Fruit fly (Drosophila melanogaster): ENCODE measurements around the gene Ge-1.

Gene Ge-1

DNA sequence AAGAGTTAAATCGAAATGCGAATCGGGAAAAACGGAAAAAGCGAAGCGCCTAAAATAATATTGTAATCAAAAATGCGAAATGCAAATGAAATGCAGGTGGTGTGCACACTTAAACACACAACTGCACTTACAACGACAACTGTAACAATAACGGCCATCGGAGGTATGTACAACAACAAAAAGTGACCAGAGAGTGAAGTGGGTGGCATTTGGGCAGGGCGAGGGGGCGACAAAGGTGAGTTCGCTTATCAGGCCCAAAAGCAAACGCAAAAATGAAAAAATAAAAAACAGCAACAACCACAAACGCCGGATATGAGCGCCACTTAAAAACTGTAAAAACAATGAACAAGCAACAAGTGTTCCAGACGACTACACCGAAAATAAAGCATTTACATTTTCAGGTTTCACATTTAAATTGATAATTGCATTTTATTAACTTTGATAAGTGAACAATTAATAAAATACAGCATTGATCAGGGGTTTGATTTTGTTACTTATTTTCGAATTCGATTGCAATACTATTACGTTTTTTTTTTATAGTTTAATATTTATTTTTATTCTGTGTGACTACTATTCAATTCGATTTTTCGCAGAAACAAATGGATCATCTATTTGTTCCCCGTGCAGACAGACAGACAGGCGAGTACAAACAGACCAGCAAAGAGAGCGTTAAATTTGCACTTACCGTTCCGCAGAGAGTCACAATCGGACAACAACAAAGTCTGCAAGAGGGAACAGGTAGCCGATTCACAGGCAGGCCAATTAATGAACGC lies 35.4 kb downstream of the Ge-1 start (continued):
- TF ChIP-seq Trl (optimal IDR thresholded peaks at IDR 0.05) (no peak), Trl (GFP tag; optimal IDR thresholded peaks at IDR 0.05) (no peak), pfk (GFP tag; optimal IDR thresholded peaks at IDR 0.05) (no peak), Myb (GFP tag; optimal IDR thresholded peaks at IDR 0.05) (no peak), Lpt (GFP tag; optimal IDR thresholded peaks at IDR 0.05) (no peak), CG15073 (GFP tag; optimal IDR thresholded peaks at IDR 0.05) (no peak), Nf-YC (tag; optimal IDR thresholded peaks at IDR 0.05) (no peak), odd (GFP tag; optimal IDR thresholded peaks at IDR 0.05) (no peak), gsb (GFP tag; IDR thresholded peaks at IDR 0.05) (peak; percentile 49; the same call in 1 of the 2 replicates), Dll (GFP tag; IDR thresholded peaks at IDR 0.05; ENCODE audit: partially characterized antibody) (no peak), lov (optimal IDR thresholded peaks at IDR 0.05) (no peak), lov (GFP tag; IDR thresholded peaks at IDR 0.05) (no peak), CG10959 (GFP tag; IDR thresholded peaks at IDR 0.05) (no peak), CG8359 (GFP tag; optimal IDR thresholded peaks at IDR 0.05; ENCODE audit: borderline replicate concordance) (no peak), tio (GFP tag; optimal IDR thresholded peaks at IDR 0.05) (no peak), ato (GFP tag; IDR thresholded peaks at IDR 0.05; ENCODE audit: partially characterized antibody) (no peak), dmrt11E (tag; optimal IDR thresholded peaks at IDR 0.05) (no peak), fd96Cb (tag; optimal IDR thresholded peaks at IDR 0.05) (no peak), run (tag; optimal IDR thresholded peaks at IDR 0.05) (no peak), sug (tag; optimal IDR thresholded peaks at IDR 0.05) (peak; percentile 18), scrt (GFP tag; optimal IDR thresholded peaks at IDR 0.05) (no peak), tap (tag; optimal IDR thresholded peaks at IDR 0.05) (no peak), MESR4 (GFP tag; optimal IDR thresholded peaks at IDR 0.05) (no peak), bcd (GFP tag; optimal IDR thresholded peaks at IDR 0.05) (no peak), sima (GFP tag; optimal IDR thresholded peaks at IDR 0.05) (no peak), CG14050 (GFP tag; IDR thresholded peaks at IDR 0.05) (no peak), CrebB (tag; optimal IDR thresholded peaks at IDR 0.05) (no peak), CG3838 (GFP tag; optimal IDR thresholded peaks at IDR 0.05) (no peak), CG31388 (GFP tag; optimal IDR thresholded peaks at IDR 0.05) (no peak), PHDP (tag; optimal IDR thresholded peaks at IDR 0.05) (peak; percentile 63), CG13296 (GFP tag; optimal IDR thresholded peaks at IDR 0.05) (peak; percentile 11), inv (GFP tag; IDR thresholded peaks at IDR 0.05; ENCODE audit: partially characterized antibody) (no peak), CG15479 (GFP tag; optimal IDR thresholded peaks at IDR 0.05) (no peak), lilli (GFP tag; optimal IDR thresholded peaks at IDR 0.05) (peak; percentile 49), her (GFP tag; optimal IDR thresholded peaks at IDR 0.05) (no peak), gt (GFP tag; IDR thresholded peaks at IDR 0.05) (no peak), so (GFP tag; IDR thresholded peaks at IDR 0.05) (no peak), Med (GFP tag) (peak; percentile 45), zfh1 (GFP tag; IDR thresholded peaks at IDR 0.05) (no peak), Nf-YA (GFP tag; IDR thresholded peaks at IDR 0.05) (no peak), Dref (GFP tag; IDR thresholded peaks at IDR 0.05) (no peak), al (GFP tag; IDR thresholded peaks at IDR 0.05) (peak; percentile 17; the same call in 1 of the 2 replicates), bab2 (GFP tag; optimal IDR thresholded peaks at IDR 0.05) (no peak), insv (GFP tag; optimal IDR thresholded peaks at IDR 0.05) (no peak), Lhr (GFP tag; optimal IDR thresholded peaks at IDR 0.05) (no peak), Scr (GFP tag; IDR thresholded peaks at IDR 0.05; ENCODE audit: partially characterized antibody) (no peak), NC2β (GFP tag; optimal IDR thresholded peaks at IDR 0.05) (no peak), toy (GFP tag; IDR thresholded peaks at IDR 0.05) (no peak), Asciz (GFP tag; optimal IDR thresholded peaks at IDR 0.05) (no peak), CG7963 (GFP tag; IDR thresholded peaks at IDR 0.05; ENCODE audit: partially characterized antibody) (no peak), Dip3 (GFP tag; optimal IDR thresholded peaks at IDR 0.05) (no peak)

Data from whole organism, embryonic.